Fruit fly (Drosophila melanogaster) whole organism, pupa: ENCODE results near the gene CG33158.

ENCODE experiments used
- CG10348 ChIP-seq: fragments of 200-800 bp; sonication (Bioruptor generic); IDR thresholded peaks from 2 replicates; pipeline ENCODE4 v1.3.6; 2022; ENCODE audit warnings: missing biosample characterization, missing genetic modification characterization
- CG13204 ChIP-seq: fragments of 200-800 bp; sonication (Bioruptor generic); optimal IDR thresholded peaks from 2 replicates; lab custom pipeline; 2018; ENCODE audit warnings: missing biosample characterization, mild to moderate bottlenecking, missing genetic modification characterization, moderate library complexity
- CG14655 ChIP-seq: fragments of 200-800 bp; sonication (Bioruptor generic); optimal IDR thresholded peaks from 3 replicates; lab custom pipeline; 2017; ENCODE audit warnings: mild to moderate bottlenecking, missing biosample characterization, missing genetic modification reagents, missing genetic modification characterization
- CG15710 ChIP-seq: fragments of 200-800 bp; sonication (Bioruptor generic); optimal IDR thresholded peaks from 2 replicates; lab custom pipeline; 2018; ENCODE audit warnings: missing biosample characterization, mild to moderate bottlenecking, missing genetic modification characterization, moderate library complexity
- CG34367 ChIP-seq: fragments of 200-800 bp; sonication (Bioruptor generic); optimal IDR thresholded peaks from 2 replicates; lab custom pipeline; 2018; ENCODE audit warnings: missing biosample characterization, mild to moderate bottlenecking, missing genetic modification characterization
- CG8159 ChIP-seq: fragments of 200-800 bp; sonication (Bioruptor generic); optimal IDR thresholded peaks from 3 replicates; lab custom pipeline; 2018; ENCODE audit warnings: missing biosample characterization, mild to moderate bottlenecking, missing genetic modification characterization, moderate library complexity
- CG8301 ChIP-seq: fragments of 200-800 bp; sonication (Bioruptor generic); optimal IDR thresholded peaks from 2 replicates; lab custom pipeline; 2018; ENCODE audit warnings: missing biosample characterization, mild to moderate bottlenecking, missing genetic modification characterization
- D1 ChIP-seq: fragments of 200-800 bp; sonication (Bioruptor generic); optimal IDR thresholded peaks from 2 replicates; lab custom pipeline; 2018; ENCODE audit warnings: missing biosample characterization, mild to moderate bottlenecking, missing genetic modification characterization, moderate library complexity
- EcR ChIP-seq: fragments of 200-800 bp; sonication (Bioruptor generic); optimal IDR thresholded peaks from 3 replicates; lab custom pipeline; 2019; ENCODE audit warnings: missing biosample characterization, missing genetic modification characterization, mild to moderate bottlenecking, moderate library complexity, missing genetic modification reagents
- Pif1B ChIP-seq: fragments of 200-800 bp; sonication (Bioruptor generic); optimal IDR thresholded peaks from 3 replicates; lab custom pipeline; 2016; ENCODE audit warnings: missing biosample characterization, missing genetic modification characterization
- Snoo ChIP-seq: fragments of 200-800 bp; sonication (Bioruptor generic); optimal IDR thresholded peaks from 3 replicates; lab custom pipeline; 2017; ENCODE audit warnings: missing biosample characterization, mild to moderate bottlenecking, missing genetic modification characterization, inconsistent platforms
- fd96Ca ChIP-seq: fragments of 200-800 bp; sonication (Bioruptor generic); IDR thresholded peaks from 3 replicates; pipeline ENCODE4 v1.3.6; 2022; ENCODE audit warnings: missing biosample characterization, missing genetic modification characterization
- gl ChIP-seq: fragments of 200-800 bp; sonication (Bioruptor generic); optimal IDR thresholded peaks from 2 replicates; lab custom pipeline; 2018; ENCODE audit warnings: missing biosample characterization, mild to moderate bottlenecking, missing genetic modification characterization

dm6 chr3L:16408609-16409439 is 10.6 kb upstream of the CG33158 start:
- peak; percentile 46 for TF ChIP-seq Snoo (tag; lab: Kevin White, UChicago)
- peak; percentile 59 for TF ChIP-seq CG14655 (GFP tag; lab: Kevin White, UChicago)
- no peak for TF ChIP-seq CG10348 (GFP tag; lab: Robert Waterston, UW)
- peak; percentile 54 for TF ChIP-seq Pif1B
- TF ChIP-seq EcR (GFP tag; lab: Kevin White, UChicago): peak; percentile 42
- peak; percentile 47 for TF ChIP-seq CG15710
- TF ChIP-seq CG13204 (GFP tag; lab: Kevin White, UChicago): peak; percentile 43
- TF ChIP-seq D1: no peak
- TF ChIP-seq CG8301 (tag; lab: Kevin White, UChicago): peak; percentile 64
- TF ChIP-seq gl (tag; lab: Kevin White, UChicago): peak; percentile 53
- TF ChIP-seq CG8159 (tag; lab: Kevin White, UChicago): peak; percentile 77
- TF ChIP-seq fd96Ca (GFP tag; lab: Robert Waterston, UW): peak; percentile 73
- peak; percentile 20 for TF ChIP-seq CG34367 (tag; lab: Kevin White, UChicago)
